Worm (Caenorhabditis elegans) whole organism, L1 larva: ENCODE measurements around the gene dmd-10.

Experiments used
- ama-1 ChIP-seq: fragments of 150-350 bp; optimal IDR thresholded peaks from 2 replicates; lab custom pipeline; 2014
- ceh-8 ChIP-seq: fragments of 200-800 bp; sonication (Bioruptor generic); optimal IDR thresholded peaks from 2 replicates; lab custom pipeline; 2018; ENCODE audit warnings: mild to moderate bottlenecking, missing genetic modification characterization, moderate library complexity, missing compliant biosample characterization
- elt-3 ChIP-seq, 6 experiments: fragments of 150-350 bp in 1 of 6; sonication (generic microtip); optimal IDR thresholded peaks; 2 replicates each; lab custom pipeline; 2017 to 2018; ENCODE audit warnings: missing biosample characterization in 6 of 6, missing genetic modification characterization in 6 of 6, inconsistent platforms in 1 of 6
- fkh-10 ChIP-seq: sonication (generic microtip); optimal IDR thresholded peaks from 2 replicates; lab custom pipeline; 2017; ENCODE audit warnings: missing biosample characterization, missing genetic modification reagents, missing genetic modification characterization
- fkh-8 ChIP-seq: sonication (generic microtip); optimal IDR thresholded peaks from 2 replicates; lab custom pipeline; 2016; ENCODE audit warnings: mild to moderate bottlenecking, missing genetic modification characterization, missing compliant biosample characterization
- hlh-4 ChIP-seq: sonication (generic microtip); optimal IDR thresholded peaks from 2 replicates; lab custom pipeline; 2016; ENCODE audit warnings: mild to moderate bottlenecking, missing genetic modification characterization, missing compliant biosample characterization
- isw-1 ChIP-seq: fragments of 200-800 bp; sonication (Bioruptor generic); IDR thresholded peaks from 2 replicates; pipeline ENCODE4 v1.3.6; 2022; ENCODE audit warnings: missing genetic modification characterization, missing compliant biosample characterization
- lin-35 ChIP-seq, 2 experiments: fragments of 150-350 bp; optimal IDR thresholded peaks; 2 replicates each; lab custom pipeline; 2014; ENCODE audit warnings: missing biosample characterization in 2 of 2, missing genetic modification characterization in 2 of 2, missing genetic modification reagents in 2 of 2
- mep-1 ChIP-seq: fragments of 150-350 bp; optimal IDR thresholded peaks from 2 replicates; lab custom pipeline; 2014; ENCODE audit warnings: missing biosample characterization, missing genetic modification characterization
- nhr-84 ChIP-seq: sonication (generic microtip); optimal IDR thresholded peaks from 2 replicates; lab custom pipeline; 2017; ENCODE audit warnings: missing biosample characterization, missing genetic modification characterization
- snpc-4 ChIP-seq: fragments of 150-350 bp; optimal IDR thresholded peaks from 2 replicates; lab custom pipeline; 2014; ENCODE audit warnings: missing biosample characterization, missing genetic modification characterization
- unc-62 ChIP-seq: fragments of 150-350 bp; optimal IDR thresholded peaks from 2 replicates; lab custom pipeline; 2014; ENCODE audit warnings: missing biosample characterization, missing genetic modification reagents, missing genetic modification characterization
- ztf-4 ChIP-seq: fragments of 150-350 bp; optimal IDR thresholded peaks from 2 replicates; lab custom pipeline; 2014; ENCODE audit warnings: missing biosample characterization, missing genetic modification characterization

DNA sequence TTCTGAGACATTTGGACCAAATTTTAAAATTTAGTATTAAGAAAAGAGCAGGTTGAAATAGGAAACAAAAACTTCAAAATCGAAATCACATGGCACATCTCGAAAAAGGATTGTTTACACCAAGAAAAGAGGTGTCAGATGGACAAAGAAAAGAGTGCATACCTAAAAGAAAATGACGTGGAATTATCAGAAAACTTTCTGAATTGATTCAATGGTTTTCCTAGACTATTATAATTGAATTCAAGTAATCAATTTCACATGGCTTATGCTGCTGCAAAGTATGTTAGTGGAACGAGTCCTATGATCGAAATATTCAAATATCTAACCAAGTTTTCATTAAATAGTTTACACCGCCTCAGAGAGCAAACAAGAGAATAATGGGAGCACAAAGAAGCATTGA is 16.5 kb upstream of the dmd-10 start:
- no peak for TF ChIP-seq ztf-4 (tag; lab: Kevin White, UChicago)
- TF ChIP-seq fkh-8 (tag; lab: Kevin White, UChicago) = peak; percentile 87
- TF ChIP-seq lin-35 (GFP tag; optimal IDR thresholded peaks at IDR 0.05; lab: Kevin White, UChicago) = no peak
- TF ChIP-seq mep-1 (tag; lab: Kevin White, UChicago) = no peak
- TF ChIP-seq unc-62 = no peak
- TF ChIP-seq nhr-84 (tag; lab: Kevin White, UChicago) = no peak
- TF ChIP-seq hlh-4 (tag; lab: Kevin White, UChicago) = no peak
- no peak for TF ChIP-seq ceh-8 (GFP tag; lab: Kevin White, UChicago)
- TF ChIP-seq elt-3 (tag; optimal IDR thresholded peaks at IDR 0.05; lab: Kevin White, UChicago) = no peak
- TF ChIP-seq fkh-10 = no peak
- no peak for TF ChIP-seq isw-1 (GFP tag; lab: Robert Waterston, UW)
- no peak for TF ChIP-seq ama-1 (lab: Kevin White, UChicago)
- no peak for TF ChIP-seq snpc-4
